Fruit fly (Drosophila melanogaster): Measurements from ENCODE around the gene Ets96B.

Gene Ets96B

dm6 chr3R:24771273-24772231 lies 16.3 kb upstream of the Ets96B start, which contains the start of gene CG42331:
Gene CG42331 (plus strand): TSS chr3R:24772181.
- TF ChIP-seq N (GFP tag; optimal IDR thresholded peaks at IDR 0.05) (no peak), dsf (GFP tag; optimal IDR thresholded peaks at IDR 0.05; ENCODE audit: borderline replicate concordance) (no peak), ey (GFP tag; optimal IDR thresholded peaks at IDR 0.05) (peak; percentile 38), sage (GFP tag; optimal IDR thresholded peaks at IDR 0.05) (no peak), lola (GFP tag; optimal IDR thresholded peaks at IDR 0.05) (no peak), brk (GFP tag; optimal IDR thresholded peaks at IDR 0.05) (peak; percentile 11), h (GFP tag; optimal IDR thresholded peaks at IDR 0.05) (peak; percentile 50), Hr83 (GFP tag; optimal IDR thresholded peaks at IDR 0.05; ENCODE audit: poor library complexity, severe bottlenecking) (no peak), Sp1 (GFP tag; optimal IDR thresholded peaks at IDR 0.05) (no peak), HLH106 (tag; optimal IDR thresholded peaks at IDR 0.05) (peak; percentile 23), pan (optimal IDR thresholded peaks at IDR 0.05) (no peak), Jra (GFP tag; optimal IDR thresholded peaks at IDR 0.05) (no peak), psq (GFP tag; optimal IDR thresholded peaks at IDR 0.05) (no peak), Mio (GFP tag; optimal IDR thresholded peaks at IDR 0.05) (no peak), woc (GFP tag; optimal IDR thresholded peaks at IDR 0.05) (no peak), Hnf4 (GFP tag; optimal IDR thresholded peaks at IDR 0.05) (peak; percentile 5), Abd-B (GFP tag; optimal IDR thresholded peaks at IDR 0.05) (no peak), foxo (GFP tag; optimal IDR thresholded peaks at IDR 0.05) (peak in 1 of 2 experiments; percentile 69), Dif (GFP tag; optimal IDR thresholded peaks at IDR 0.05; ENCODE audit: partially characterized antibody) (peak; percentile 3), OdsH (GFP tag; optimal IDR thresholded peaks at IDR 0.05) (peak; percentile 51), dmrt93B (GFP tag; optimal IDR thresholded peaks at IDR 0.05) (no peak), CG9705 (GFP tag; optimal IDR thresholded peaks at IDR 0.05) (no peak), tai (GFP tag; optimal IDR thresholded peaks at IDR 0.05) (no peak), rgr (GFP tag; optimal IDR thresholded peaks at IDR 0.05) (peak; percentile 50), CG32264 (GFP tag; optimal IDR thresholded peaks at IDR 0.05) (no peak), Rel (GFP tag; optimal IDR thresholded peaks at IDR 0.05) (no peak), Rel (tag; optimal IDR thresholded peaks at IDR 0.05) (peak; percentile 87), GATAd (GFP tag; optimal IDR thresholded peaks at IDR 0.05) (no peak), fru (GFP tag; optimal IDR thresholded peaks at IDR 0.05) (peak; percentile 71), dl (GFP tag; optimal IDR thresholded peaks at IDR 0.05; ENCODE audit: insufficient read depth in 1 of 2, partially characterized antibody in 2 of 2) (peak in 1 of 2 experiments; percentile 52)

dm6 chr3R:24773016-24773415 lies 14.8 kb upstream of the Ets96B start:
- no peak for TF ChIP-seq tai (GFP tag; optimal IDR thresholded peaks at IDR 0.05)
- no peak for TF ChIP-seq fru (GFP tag; optimal IDR thresholded peaks at IDR 0.05)
- no peak for TF ChIP-seq woc (GFP tag; optimal IDR thresholded peaks at IDR 0.05)
- TF ChIP-seq pan (optimal IDR thresholded peaks at IDR 0.05) = no peak
- TF ChIP-seq Rel (GFP tag; optimal IDR thresholded peaks at IDR 0.05) = no peak
- no peak for TF ChIP-seq Rel (tag; optimal IDR thresholded peaks at IDR 0.05)
- TF ChIP-seq foxo (GFP tag; optimal IDR thresholded peaks at IDR 0.05) = no peak
- TF ChIP-seq lola (GFP tag; optimal IDR thresholded peaks at IDR 0.05) = no peak
- TF ChIP-seq sv (GFP tag; optimal IDR thresholded peaks at IDR 0.05) = no peak
- TF ChIP-seq CG32264 (GFP tag; optimal IDR thresholded peaks at IDR 0.05) = no peak
- no peak for TF ChIP-seq Sp1 (GFP tag; optimal IDR thresholded peaks at IDR 0.05)
- TF ChIP-seq OdsH (GFP tag; optimal IDR thresholded peaks at IDR 0.05) = no peak
- no peak for TF ChIP-seq psq (GFP tag; optimal IDR thresholded peaks at IDR 0.05)
- TF ChIP-seq rgr (GFP tag; optimal IDR thresholded peaks at IDR 0.05) = no peak
- no peak for TF ChIP-seq Hr83 (GFP tag; optimal IDR thresholded peaks at IDR 0.05; ENCODE audit: poor library complexity, severe bottlenecking)
- TF ChIP-seq Jra (GFP tag; optimal IDR thresholded peaks at IDR 0.05) = no peak
- TF ChIP-seq Abd-B (GFP tag; optimal IDR thresholded peaks at IDR 0.05) = no peak
- no peak for TF ChIP-seq dl (GFP tag; optimal IDR thresholded peaks at IDR 0.05; ENCODE audit: insufficient read depth in 1 of 2, partially characterized antibody in 2 of 2)
- TF ChIP-seq Dfd (GFP tag; optimal IDR thresholded peaks at IDR 0.05) = no peak
- no peak for TF ChIP-seq Hr78 (GFP tag; optimal IDR thresholded peaks at IDR 0.05)
- TF ChIP-seq CG9705 (GFP tag; optimal IDR thresholded peaks at IDR 0.05) = no peak

dm6 chr3R:24773422-24773821 lies 14.4 kb upstream of the Ets96B start:
- no peak for TF ChIP-seq Jra (GFP tag; optimal IDR thresholded peaks at IDR 0.05)
- TF ChIP-seq usp (GFP tag; optimal IDR thresholded peaks at IDR 0.05) = no peak
- TF ChIP-seq dl (GFP tag; optimal IDR thresholded peaks at IDR 0.05; ENCODE audit: insufficient read depth in 1 of 2, partially characterized antibody in 2 of 2) = no peak
- no peak for TF ChIP-seq Hr78 (GFP tag; optimal IDR thresholded peaks at IDR 0.05)
- no peak for TF ChIP-seq Abd-B (GFP tag; optimal IDR thresholded peaks at IDR 0.05)
- no peak for TF ChIP-seq Vsx2 (GFP tag; optimal IDR thresholded peaks at IDR 0.05; ENCODE audit: partially characterized antibody)
- TF ChIP-seq lola (GFP tag; optimal IDR thresholded peaks at IDR 0.05) = no peak
- TF ChIP-seq sage (GFP tag; optimal IDR thresholded peaks at IDR 0.05) = no peak
- TF ChIP-seq CrebA (GFP tag; optimal IDR thresholded peaks at IDR 0.05; ENCODE audit: borderline replicate concordance) = no peak
- TF ChIP-seq woc (GFP tag; optimal IDR thresholded peaks at IDR 0.05) = no peak
- TF ChIP-seq Hr83 (GFP tag; optimal IDR thresholded peaks at IDR 0.05; ENCODE audit: poor library complexity, severe bottlenecking) = no peak
- no peak for TF ChIP-seq dsf (GFP tag; optimal IDR thresholded peaks at IDR 0.05; ENCODE audit: borderline replicate concordance)
- TF ChIP-seq h (GFP tag; optimal IDR thresholded peaks at IDR 0.05) = no peak
- no peak for TF ChIP-seq HLH106 (tag; optimal IDR thresholded peaks at IDR 0.05)
- no peak for TF ChIP-seq jim (GFP tag; optimal IDR thresholded peaks at IDR 0.05)
- TF ChIP-seq Mio (GFP tag; optimal IDR thresholded peaks at IDR 0.05) = no peak
- TF ChIP-seq psq (GFP tag; optimal IDR thresholded peaks at IDR 0.05) = no peak
- no peak for TF ChIP-seq tai (GFP tag; optimal IDR thresholded peaks at IDR 0.05)
- no peak for TF ChIP-seq ey (GFP tag; optimal IDR thresholded peaks at IDR 0.05)
